Fruit fly (Drosophila melanogaster): Measurements from ENCODE around the gene pot.

dm6 chrX:11891682-11892179, 25.3 kb downstream of the pot start, which contains the start of gene sicily:
- TF ChIP-seq Hr39 (GFP tag; optimal IDR thresholded peaks at IDR 0.05) (no peak), CG15336 (GFP tag; IDR thresholded peaks at IDR 0.05) (no peak), Eip93F (GFP tag; optimal IDR thresholded peaks at IDR 0.05) (no peak), CG6163 (GFP tag; IDR thresholded peaks at IDR 0.05) (no peak), Sox102F (GFP tag; optimal IDR thresholded peaks at IDR 0.05) (no peak), CG10669 (GFP tag; optimal IDR thresholded peaks at IDR 0.05) (no peak), Lpt (GFP tag; optimal IDR thresholded peaks at IDR 0.05) (no peak)
